Worm (Caenorhabditis elegans) whole organism, late embryonic: ENCODE measurements around the gene Y46G5A.8.
A peak's percentile ranks its signal among the peaks of the same experiment; 100 is the strongest.

Experiments
- C08G9.2 ChIP-seq: sonication (generic microtip); optimal IDR thresholded peaks from 2 replicates; lab custom pipeline; 2016; ENCODE audit warnings: mild to moderate bottlenecking, missing genetic modification characterization, moderate library complexity, missing compliant biosample characterization
- C38D4.7 ChIP-seq: fragments of 200-800 bp; sonication (Bioruptor generic); optimal IDR thresholded peaks from 2 replicates; lab custom pipeline; 2018; ENCODE audit warnings: mild to moderate bottlenecking, missing genetic modification characterization, moderate library complexity, missing compliant biosample characterization
- F13H6.1 ChIP-seq: sonication (generic microtip); optimal IDR thresholded peaks from 2 replicates; lab custom pipeline; 2016; ENCODE audit warnings: missing genetic modification characterization, missing compliant biosample characterization
- K02D7.2 ChIP-seq: sonication (generic microtip); optimal IDR thresholded peaks from 2 replicates; lab custom pipeline; 2017; ENCODE audit warnings: mild to moderate bottlenecking, missing genetic modification characterization, missing compliant biosample characterization
- Y22D7AL.16 ChIP-seq: sonication (generic microtip); optimal IDR thresholded peaks from 2 replicates; lab custom pipeline; 2016; ENCODE audit warnings: missing genetic modification characterization, missing compliant biosample characterization
- ahr-1 ChIP-seq: sonication (generic microtip); optimal IDR thresholded peaks from 2 replicates; lab custom pipeline; 2016; ENCODE audit warnings: missing genetic modification characterization, missing compliant biosample characterization
- ama-1 ChIP-seq: fragments of 150-350 bp; optimal IDR thresholded peaks from 2 replicates; lab custom pipeline; 2014
- ceh-18 ChIP-seq: sonication (generic microtip); optimal IDR thresholded peaks from 2 replicates; lab custom pipeline; 2016; ENCODE audit warnings: missing genetic modification characterization, missing compliant biosample characterization
- ceh-2 ChIP-seq: sonication (generic microtip); optimal IDR thresholded peaks from 2 replicates; lab custom pipeline; 2016; ENCODE audit warnings: missing genotype, missing genetic modification characterization, missing compliant biosample characterization
- ceh-45 ChIP-seq: fragments of 200-800 bp; sonication (Bioruptor generic); IDR thresholded peaks from 2 replicates; pipeline ENCODE4 v1.3.6; 2022; ENCODE audit warnings: missing genetic modification reagents, missing genetic modification characterization, missing compliant biosample characterization
- ceh-48 ChIP-seq: sonication (generic microtip); optimal IDR thresholded peaks from 2 replicates; lab custom pipeline; 2016; ENCODE audit warnings: missing genetic modification characterization, inconsistent platforms, missing compliant biosample characterization
- ets-4 ChIP-seq: sonication (generic microtip); optimal IDR thresholded peaks from 2 replicates; lab custom pipeline; 2016; ENCODE audit warnings: missing genetic modification characterization, missing compliant biosample characterization
- fax-1 ChIP-seq: sonication (generic microtip); optimal IDR thresholded peaks from 2 replicates; lab custom pipeline; 2016; ENCODE audit warnings: missing genotype, missing genetic modification characterization, missing compliant biosample characterization
- fkh-10 ChIP-seq: fragments of 150-350 bp; optimal IDR thresholded peaks from 2 replicates; lab custom pipeline; 2014; ENCODE audit warnings: missing biosample characterization, missing genetic modification reagents, missing genetic modification characterization
- fkh-6 ChIP-seq: sonication (generic microtip); optimal IDR thresholded peaks from 2 replicates; lab custom pipeline; 2016; ENCODE audit warnings: missing genetic modification characterization, missing compliant biosample characterization
- hlh-13 ChIP-seq: fragments of 200-800 bp; sonication (Bioruptor generic); optimal IDR thresholded peaks from 2 replicates; lab custom pipeline; 2018; ENCODE audit warnings: mild to moderate bottlenecking, missing genetic modification characterization, missing compliant biosample characterization
- hlh-30 ChIP-seq: sonication (generic microtip); optimal IDR thresholded peaks from 2 replicates; lab custom pipeline; 2017; ENCODE audit warnings: antibody characterized with exemption, missing genetic modification characterization, missing compliant biosample characterization; ENCODE audit not compliant: insufficient read depth
- hlh-6 ChIP-seq: sonication (generic microtip); optimal IDR thresholded peaks from 2 replicates; lab custom pipeline; 2016; ENCODE audit warnings: missing genotype, missing genetic modification characterization, missing compliant biosample characterization
- hlh-8 ChIP-seq: sonication (generic microtip); optimal IDR thresholded peaks from 2 replicates; lab custom pipeline; 2016; ENCODE audit warnings: missing genotype, missing genetic modification characterization, missing compliant biosample characterization
- mec-3 ChIP-seq: sonication (generic microtip); optimal IDR thresholded peaks from 2 replicates; lab custom pipeline; 2016; ENCODE audit warnings: borderline replicate concordance, missing genetic modification characterization, missing compliant biosample characterization
- nfya-1 ChIP-seq: sonication (generic microtip); optimal IDR thresholded peaks from 2 replicates; lab custom pipeline; 2017; ENCODE audit warnings: missing genetic modification characterization, mild to moderate bottlenecking, missing compliant biosample characterization, antibody characterized with exemption, moderate library complexity
- npax-4 ChIP-seq: sonication (generic microtip); optimal IDR thresholded peaks from 2 replicates; lab custom pipeline; 2016; ENCODE audit warnings: missing genetic modification characterization, missing compliant biosample characterization
- pha-2 ChIP-seq: sonication (generic microtip); optimal IDR thresholded peaks from 2 replicates; lab custom pipeline; 2017; ENCODE audit warnings: mild to moderate bottlenecking, missing genetic modification characterization, missing compliant biosample characterization
- pha-4 ChIP-seq: fragments of 150-350 bp; optimal IDR thresholded peaks from 2 replicates; lab custom pipeline; 2018; ENCODE audit warnings: missing biosample characterization, missing genetic modification reagents, missing genetic modification characterization
- pros-1 ChIP-seq: fragments of 150-350 bp; optimal IDR thresholded peaks from 2 replicates; lab custom pipeline; 2014; ENCODE audit warnings: missing biosample characterization, missing genetic modification reagents, missing genetic modification characterization
- rnt-1 ChIP-seq: sonication (generic microtip); optimal IDR thresholded peaks from 2 replicates; lab custom pipeline; 2016; ENCODE audit warnings: missing genetic modification characterization, missing compliant biosample characterization
- sdc-2 ChIP-seq: sonication (generic microtip); optimal IDR thresholded peaks from 2 replicates; lab custom pipeline; 2016; ENCODE audit warnings: missing genotype, missing genetic modification characterization, missing compliant biosample characterization
- sox-2 ChIP-seq: fragments of 200-800 bp; sonication (Bioruptor generic); IDR thresholded peaks from 2 replicates; pipeline ENCODE4 v1.3.6; 2022; ENCODE audit warnings: missing genetic modification reagents, missing genetic modification characterization, missing compliant biosample characterization
- syd-9 ChIP-seq: sonication (generic microtip); optimal IDR thresholded peaks from 2 replicates; lab custom pipeline; 2016; ENCODE audit warnings: mild to moderate bottlenecking, missing genetic modification characterization, moderate library complexity, missing compliant biosample characterization
- tbx-2 ChIP-seq: sonication (generic microtip); optimal IDR thresholded peaks from 2 replicates; lab custom pipeline; 2016; ENCODE audit warnings: missing genetic modification characterization, missing compliant biosample characterization
- tbx-7 ChIP-seq: sonication (generic microtip); optimal IDR thresholded peaks from 2 replicates; lab custom pipeline; 2016; ENCODE audit warnings: missing genotype, missing genetic modification characterization, missing compliant biosample characterization
- unc-3 ChIP-seq, 2 experiments: fragments of 200-800 bp in 1 of 2; sonication (Bioruptor generic) in 1 of 2; sonication (generic microtip) in 1 of 2; conservative IDR thresholded peaks in 1 of 2; optimal IDR thresholded peaks in 1 of 2; 2 replicates each; pipeline versions ENCODE4 v1.3.6 to Lab custom; 2016 to 2022; ENCODE audit warnings: missing compliant biosample characterization in 2 of 2, missing genetic modification characterization in 2 of 2, missing genetic modification reagents in 1 of 2
- unc-42 ChIP-seq: sonication (generic microtip); optimal IDR thresholded peaks from 2 replicates; lab custom pipeline; 2016; ENCODE audit warnings: missing genotype, missing genetic modification characterization, missing compliant biosample characterization
- unc-86 ChIP-seq: sonication (generic microtip); optimal IDR thresholded peaks from 2 replicates; lab custom pipeline; 2016; ENCODE audit warnings: missing genetic modification characterization, missing compliant biosample characterization
- zip-5 ChIP-seq: sonication (generic microtip); optimal IDR thresholded peaks from 2 replicates; lab custom pipeline; 2016; ENCODE audit warnings: missing genetic modification characterization, missing compliant biosample characterization

Gene Y46G5A.8

DNA sequence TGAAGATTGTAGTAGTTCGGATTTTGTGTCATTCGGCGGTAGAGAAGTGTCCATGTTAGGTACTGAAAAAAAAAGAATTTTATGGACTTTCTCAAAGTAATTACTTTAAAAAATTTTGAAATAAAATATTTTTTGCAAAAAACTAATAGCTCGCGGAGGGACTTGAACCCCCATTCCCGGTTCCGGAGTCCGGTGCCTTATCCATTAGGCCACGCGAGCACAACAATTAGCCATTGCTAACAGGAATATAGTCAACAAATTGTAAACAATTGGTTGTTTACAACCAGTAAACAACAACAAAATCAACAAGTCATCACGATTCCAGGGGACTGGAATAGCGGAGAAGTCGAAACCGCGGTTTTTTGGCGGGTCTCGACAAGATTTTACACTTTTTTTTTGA, 27.5 kb upstream of the Y46G5A.8 start:
- no peak for TF ChIP-seq npax-4 (tag; lab: Kevin White, UChicago)
- no peak for TF ChIP-seq fkh-6 (tag; lab: Kevin White, UChicago)
- no peak for TF ChIP-seq fax-1 (tag; lab: Kevin White, UChicago)
- no peak for TF ChIP-seq pha-4 (tag; lab: Kevin White, UChicago)
- TF ChIP-seq syd-9 (tag; lab: Kevin White, UChicago), result no peak
- no peak for TF ChIP-seq F13H6.1 (tag; lab: Kevin White, UChicago)
- no peak for TF ChIP-seq zip-5
- no peak for TF ChIP-seq tbx-2 (tag; lab: Kevin White, UChicago)
- TF ChIP-seq sdc-2 (tag; lab: Kevin White, UChicago), result no peak
- TF ChIP-seq pros-1 (tag; lab: Kevin White, UChicago), result no peak

DNA sequence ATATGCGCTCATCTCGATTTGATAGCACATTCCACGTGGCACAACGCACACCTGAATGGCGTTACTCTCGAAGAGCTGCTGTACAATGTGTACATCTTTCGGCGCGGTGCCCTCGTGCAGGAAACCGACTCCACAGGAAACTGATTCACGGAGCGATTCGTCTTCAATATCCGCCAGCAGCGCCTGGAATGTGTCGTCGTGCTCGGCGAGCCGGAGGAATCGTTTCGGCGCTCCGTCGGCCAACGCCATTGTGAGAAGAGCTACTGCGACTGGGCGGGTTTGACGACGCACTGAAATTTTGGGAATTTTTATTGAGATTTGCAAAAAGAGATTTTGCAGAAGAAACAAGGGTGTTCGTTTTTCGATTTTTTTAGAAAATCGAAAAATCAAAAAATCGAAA, 26.2 kb upstream of the Y46G5A.8 start:
- no peak for TF ChIP-seq pha-4 (tag; lab: Kevin White, UChicago)
- TF ChIP-seq ets-4, result no peak
- no peak for TF ChIP-seq hlh-8
- no peak for TF ChIP-seq hlh-6 (tag; lab: Kevin White, UChicago)
- TF ChIP-seq sdc-2 (tag; lab: Kevin White, UChicago), result no peak
- TF ChIP-seq, all 69 proteins: peak for 0

DNA sequence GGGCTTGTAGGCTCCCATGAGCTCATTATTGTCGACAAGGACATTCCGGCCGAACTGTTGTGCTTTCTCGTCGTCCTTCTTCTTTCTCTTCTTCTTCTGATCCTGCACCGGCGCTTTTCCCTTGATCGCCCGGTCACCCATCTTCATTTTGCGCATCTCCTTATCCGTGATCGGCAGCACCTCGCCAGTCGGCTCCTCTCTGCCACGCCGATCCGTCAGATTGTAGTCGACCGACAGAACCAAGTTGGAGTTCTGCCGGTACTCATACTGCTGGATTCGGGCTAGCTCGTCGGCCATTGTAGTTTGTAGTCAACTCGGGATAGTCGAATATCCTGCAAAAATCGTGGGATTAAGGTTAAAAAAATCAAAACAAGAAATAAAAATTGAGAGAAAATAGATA, 19.6 kb upstream of the Y46G5A.8 start, which contains the start of gene snrp-200:
TSS of gene snrp-200 (minus strand) at position 332 of the 400 bp plus-strand sequence.
- TF ChIP-seq Y22D7AL.16 (tag; lab: Kevin White, UChicago) (no peak), unc-86 (tag; lab: Kevin White, UChicago) (no peak), K02D7.2 (tag; lab: Kevin White, UChicago) (no peak), hlh-13 (GFP tag; lab: Kevin White, UChicago) (no peak), sdc-2 (tag; lab: Kevin White, UChicago) (no peak), fkh-10 (GFP tag; lab: Kevin White, UChicago) (no peak), pha-4 (tag; lab: Kevin White, UChicago) (no peak), unc-42 (no peak), hlh-6 (tag; lab: Kevin White, UChicago) (no peak), ceh-2 (no peak), ahr-1 (no peak), C08G9.2 (no peak), syd-9 (tag; lab: Kevin White, UChicago) (no peak), C38D4.7 (GFP tag; lab: Kevin White, UChicago) (no peak), tbx-2 (tag; lab: Kevin White, UChicago) (no peak), nfya-1 (tag; lab: Kevin White, UChicago) (no peak), fkh-6 (tag; lab: Kevin White, UChicago) (no peak), hlh-30 (tag; lab: Kevin White, UChicago) (no peak)
- TF ChIP-seq, all 69 proteins: peak for 0

DNA sequence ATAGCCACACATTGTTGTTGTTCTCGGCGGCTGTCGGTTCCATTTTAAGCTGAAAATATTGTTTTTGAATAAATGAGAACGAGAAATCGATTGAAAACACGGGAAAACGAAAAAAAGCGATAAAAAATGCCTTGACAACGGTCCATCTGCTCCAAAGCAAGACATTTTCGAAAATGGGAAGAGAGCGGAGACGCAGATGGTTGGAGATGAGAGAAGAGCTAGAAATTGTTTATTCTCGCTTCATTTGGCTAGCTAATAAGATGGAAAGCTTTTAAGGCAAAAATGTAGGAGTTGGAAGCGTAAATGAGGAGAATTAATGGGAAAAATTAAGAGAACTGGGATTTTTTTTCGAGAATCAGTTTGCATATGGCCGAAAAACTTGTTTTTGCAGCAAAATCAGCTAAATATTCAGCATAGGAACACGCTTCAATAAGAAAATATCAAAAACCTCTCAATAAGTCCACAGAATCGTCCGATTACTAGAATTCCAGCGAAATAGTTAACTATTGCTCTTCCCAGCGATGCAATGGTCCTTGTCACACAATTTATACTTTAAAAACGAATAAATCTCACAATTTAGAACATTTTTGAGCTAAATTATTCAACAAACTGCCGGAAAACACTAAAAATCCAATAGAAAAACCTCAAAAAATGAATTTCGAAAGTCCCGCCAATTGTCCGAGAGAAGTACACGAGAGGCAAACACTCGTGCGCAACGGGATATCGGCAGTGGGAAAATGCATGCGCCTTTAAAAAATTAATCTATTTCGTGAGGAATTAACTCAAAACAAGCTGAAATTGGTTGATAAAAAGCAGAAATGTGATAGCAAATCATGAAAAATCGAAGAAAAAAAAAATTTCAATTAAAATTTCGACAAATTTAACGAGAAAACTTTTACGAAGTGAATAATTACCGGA, 17.6 kb upstream of the Y46G5A.8 start, which contains the start of gene pisy-1:
TSS of gene pisy-1 (minus strand) at position 51 of the 918 bp plus-strand sequence.
- TF ChIP-seq sox-2 (no peak), ama-1 (no peak), unc-3 (GFP tag; conservative IDR thresholded peaks at IDR 0.05; lab: Robert Waterston, UW) (no peak), unc-3 (tag; optimal IDR thresholded peaks at IDR 0.05; lab: Kevin White, UChicago) (no peak), rnt-1 (tag; lab: Kevin White, UChicago) (no peak), ceh-45 (GFP tag; lab: Robert Waterston, UW) (no peak), unc-42 (peak; percentile 60), tbx-7 (tag; lab: Kevin White, UChicago) (no peak), nfya-1 (tag; lab: Kevin White, UChicago) (peak; percentile 48), ceh-18 (tag; lab: Kevin White, UChicago) (no peak), fkh-6 (tag; lab: Kevin White, UChicago) (no peak), ets-4 (no peak), pha-4 (tag; lab: Kevin White, UChicago) (no peak), hlh-30 (tag; lab: Kevin White, UChicago) (peak; percentile 64), pha-2 (no peak), mec-3 (no peak), ceh-48 (tag; lab: Kevin White, UChicago) (no peak), F13H6.1 (tag; lab: Kevin White, UChicago) (no peak)
